Worm (Caenorhabditis elegans): Measurements from ENCODE around the gene srbc-71.

Gene srbc-71

DNA sequence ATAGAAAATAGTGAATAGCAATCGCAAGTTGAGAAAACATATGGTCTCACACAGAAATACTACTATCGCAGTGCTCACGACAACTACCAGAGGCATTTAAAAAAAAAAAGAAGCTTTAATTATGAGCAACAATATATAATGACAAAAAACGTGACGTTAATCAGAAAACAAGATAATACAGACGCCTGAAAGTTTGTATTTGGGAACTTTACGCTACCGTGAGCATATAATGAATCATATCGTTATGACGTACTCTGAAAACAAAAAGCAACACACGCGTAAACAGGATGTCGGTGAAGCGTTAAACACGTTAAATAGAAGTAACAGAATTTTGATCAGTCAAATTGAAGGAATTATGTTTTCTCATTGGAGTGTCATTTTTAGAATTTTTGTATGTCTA is at the start of gene srbc-71:
Gene srbc-71 (minus strand): TSS at position 101 of the 400 bp plus-strand sequence.
- TF ChIP-seq pqm-1 (tag; optimal IDR thresholded peaks at IDR 0.05) (no peak), nhr-76 (tag; optimal IDR thresholded peaks at IDR 0.05) (no peak), fkh-10 (GFP tag; optimal IDR thresholded peaks at IDR 0.05) (no peak), unc-39 (tag; optimal IDR thresholded peaks at IDR 0.05) (no peak), nhr-12 (tag; optimal IDR thresholded peaks at IDR 0.05) (no peak), mdl-1 (tag; optimal IDR thresholded peaks at IDR 0.05) (no peak), egl-5 (tag; optimal IDR thresholded peaks at IDR 0.05) (no peak), R02D3.7 (tag; optimal IDR thresholded peaks at IDR 0.05) (no peak)

DNA sequence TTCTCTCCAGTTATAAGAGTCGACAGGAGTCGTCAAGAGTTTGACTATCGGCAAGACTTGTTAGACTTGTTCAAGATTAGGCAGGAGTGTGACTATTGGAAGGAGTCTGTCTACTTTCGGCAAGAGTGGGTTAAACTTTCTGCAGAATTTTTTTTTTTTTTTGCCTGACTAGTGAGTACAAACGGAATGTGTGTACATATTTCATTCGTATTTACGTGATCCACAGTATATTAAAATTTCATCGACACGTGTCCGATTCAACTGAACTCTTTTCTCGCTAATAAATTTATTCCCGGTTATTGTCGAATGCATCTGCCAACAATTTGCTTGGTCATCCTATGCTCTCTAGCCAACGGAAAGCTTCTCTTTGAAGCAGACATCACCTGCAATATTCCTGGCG is 46.4 kb upstream of the srbc-71 start, which contains the start of gene F36A4.1:
Gene F36A4.1 (plus strand): TSS at position 301 of the 400 bp plus-strand sequence.
- TF ChIP-seq unc-62 (GFP tag; optimal IDR thresholded peaks at IDR 0.05) = no peak
- TF ChIP-seq ZK546.5 (tag; optimal IDR thresholded peaks at IDR 0.05) = no peak
- no peak for TF ChIP-seq unc-39 (tag; optimal IDR thresholded peaks at IDR 0.05)
- TF ChIP-seq egl-27 (tag; optimal IDR thresholded peaks at IDR 0.05) = no peak
- no peak for TF ChIP-seq daf-12 (tag; optimal IDR thresholded peaks at IDR 0.05)
- TF ChIP-seq pha-4 (tag; optimal IDR thresholded peaks at IDR 0.05) = no peak
- TF ChIP-seq ceh-9 (tag; optimal IDR thresholded peaks at IDR 0.05) = no peak
- no peak for TF ChIP-seq pqm-1 (tag; optimal IDR thresholded peaks at IDR 0.05)
- TF ChIP-seq nhr-43 (tag; optimal IDR thresholded peaks at IDR 0.05; ENCODE audit: poor library complexity, severe bottlenecking) = no peak
- no peak for TF ChIP-seq nhr-23 (tag; optimal IDR thresholded peaks at IDR 0.05)
- no peak for TF ChIP-seq R02D3.7 (tag; optimal IDR thresholded peaks at IDR 0.05)
- no peak for TF ChIP-seq lin-15B (tag; optimal IDR thresholded peaks at IDR 0.05)
- no peak for TF ChIP-seq lsy-12 (tag; optimal IDR thresholded peaks at IDR 0.05)

- TF ChIP-seq egl-5 (tag; optimal IDR thresholded peaks at IDR 0.05) (no peak), ztf-11 (tag; optimal IDR thresholded peaks at IDR 0.05) (no peak), mdl-1 (tag; optimal IDR thresholded peaks at IDR 0.05) (no peak), nhr-25 (tag; optimal IDR thresholded peaks at IDR 0.05) (no peak), ceh-9 (tag; optimal IDR thresholded peaks at IDR 0.05) (no peak), ceh-16 (tag; optimal IDR thresholded peaks at IDR 0.05) (no peak), jun-1 (tag; optimal IDR thresholded peaks at IDR 0.05) (no peak), unc-62 (GFP tag; optimal IDR thresholded peaks at IDR 0.05) (no peak), nhr-12 (tag; optimal IDR thresholded peaks at IDR 0.05) (no peak), unc-39 (tag; optimal IDR thresholded peaks at IDR 0.05) (no peak), nhr-11 (tag; optimal IDR thresholded peaks at IDR 0.05) (no peak), nhr-23 (tag; optimal IDR thresholded peaks at IDR 0.05) (no peak), snpc-4 (tag; optimal IDR thresholded peaks at IDR 0.05) (no peak), nfya-1 (tag; optimal IDR thresholded peaks at IDR 0.05; ENCODE audit: insufficient read depth) (no peak), R02D3.7 (tag; optimal IDR thresholded peaks at IDR 0.05) (no peak), lin-15B (tag; optimal IDR thresholded peaks at IDR 0.05) (no peak), nhr-67 (tag; optimal IDR thresholded peaks at IDR 0.05) (no peak), skn-1 (tag; optimal IDR thresholded peaks at IDR 0.05) (no peak)
Measured at ce11 chrIV:4270925-4271324, 45.2 kb upstream of the srbc-71 start, which contains the start of gene F36A4.2. Gene F36A4.2, plus strand, starts transcription at chrIV:4271225.

DNA sequence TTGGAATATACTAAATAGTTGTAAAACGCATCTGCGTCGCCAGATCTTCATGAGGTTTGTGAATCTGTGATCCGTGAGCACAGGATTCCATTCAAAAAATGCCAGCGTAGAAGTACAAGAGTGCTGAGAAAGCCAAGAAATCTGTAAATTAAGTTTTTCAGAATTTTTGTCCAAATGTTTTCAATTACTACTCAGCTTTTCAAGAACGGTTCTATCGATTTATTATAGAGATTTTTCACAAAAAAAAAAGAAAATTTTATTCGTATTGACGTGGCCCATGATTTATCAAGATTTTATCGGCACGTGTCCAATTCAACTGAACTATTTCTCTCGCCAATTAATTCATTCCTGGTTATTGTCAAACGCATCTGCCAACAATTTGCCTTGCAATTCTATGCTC is 43.6 kb upstream of the srbc-71 start, which contains the start of gene F36A4.3:
Gene F36A4.3 (plus strand): TSS at position 301 of the 400 bp plus-strand sequence.
- TF ChIP-seq zag-1 (tag; optimal IDR thresholded peaks at IDR 0.05) (no peak), ama-1 (optimal IDR thresholded peaks at IDR 0.05) (no peak), hmg-11 (tag; optimal IDR thresholded peaks at IDR 0.05) (no peak), lin-15B (tag; optimal IDR thresholded peaks at IDR 0.05) (no peak), elt-1 (tag; optimal IDR thresholded peaks at IDR 0.05) (no peak), elt-2 (tag; optimal IDR thresholded peaks at IDR 0.05) (no peak), nhr-12 (tag; optimal IDR thresholded peaks at IDR 0.05) (no peak), nhr-28 (tag; optimal IDR thresholded peaks at IDR 0.05) (no peak), aly-2 (tag; optimal IDR thresholded peaks at IDR 0.05) (no peak), unc-39 (tag; optimal IDR thresholded peaks at IDR 0.05) (no peak), jun-1 (tag; optimal IDR thresholded peaks at IDR 0.05) (no peak), nhr-23 (tag; optimal IDR thresholded peaks at IDR 0.05) (no peak)

DNA sequence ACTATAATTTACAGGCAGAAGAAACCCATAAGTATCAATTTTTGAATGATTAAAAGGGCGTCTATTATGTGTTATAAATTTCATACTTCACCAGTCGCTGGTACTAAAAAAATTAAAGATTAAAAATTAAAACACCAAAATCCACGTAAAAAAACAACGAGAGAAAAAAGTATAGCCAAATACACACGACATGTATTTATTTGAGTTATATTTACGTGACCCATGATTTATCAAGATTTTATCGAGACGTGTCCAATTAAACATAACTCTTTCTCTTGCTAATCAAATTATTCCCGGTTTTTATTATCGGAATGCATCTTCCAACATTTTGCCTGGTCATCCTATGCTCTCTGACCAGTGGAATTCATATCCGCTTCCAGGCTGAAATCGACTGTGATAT is 41.6 kb upstream of the srbc-71 start, which contains the start of gene F36A4.4:
Gene F36A4.4 (plus strand): TSS at position 301 of the 400 bp plus-strand sequence.
- TF ChIP-seq mml-1 (tag; optimal IDR thresholded peaks at IDR 0.05) = no peak
- no peak for TF ChIP-seq nfya-1 (tag; optimal IDR thresholded peaks at IDR 0.05; ENCODE audit: insufficient read depth)
- no peak for TF ChIP-seq unc-62 (GFP tag; optimal IDR thresholded peaks at IDR 0.05)
- TF ChIP-seq lin-39 (tag; optimal IDR thresholded peaks at IDR 0.05) = no peak
- no peak for TF ChIP-seq fkh-2 (tag; optimal IDR thresholded peaks at IDR 0.05)
- TF ChIP-seq nhr-237 (tag; optimal IDR thresholded peaks at IDR 0.05) = no peak
- no peak for TF ChIP-seq egl-27 (tag; optimal IDR thresholded peaks at IDR 0.05)
- no peak for TF ChIP-seq nhr-12 (tag; optimal IDR thresholded peaks at IDR 0.05)
- no peak for TF ChIP-seq tbx-2 (tag; optimal IDR thresholded peaks at IDR 0.05)
- no peak for TF ChIP-seq daf-12 (tag; optimal IDR thresholded peaks at IDR 0.05)
- TF ChIP-seq ceh-9 (tag; optimal IDR thresholded peaks at IDR 0.05) = no peak
- no peak for TF ChIP-seq nhr-76 (tag; optimal IDR thresholded peaks at IDR 0.05)
- TF ChIP-seq lsy-12 (tag; optimal IDR thresholded peaks at IDR 0.05) = no peak
- no peak for TF ChIP-seq ceh-28 (tag; optimal IDR thresholded peaks at IDR 0.05)
- no peak for TF ChIP-seq elt-3 (tag; optimal IDR thresholded peaks at IDR 0.05)
- no peak for TF ChIP-seq nhr-28 (tag; optimal IDR thresholded peaks at IDR 0.05)
- TF ChIP-seq zag-1 (tag; optimal IDR thresholded peaks at IDR 0.05) = no peak

Measured in whole organism, L3 larva.